Worm (Caenorhabditis elegans) whole organism, L1 larva: ENCODE measurements around the gene C50F4.8.

Source experiments
- C04F5.9 ChIP-seq: sonication (generic microtip); optimal IDR thresholded peaks from 2 replicates; lab custom pipeline; 2016; ENCODE audit warnings: missing genetic modification characterization, missing compliant biosample characterization
- C16A3.4 ChIP-seq: fragments of 150-350 bp; optimal IDR thresholded peaks from 2 replicates; lab custom pipeline; 2014; ENCODE audit warnings: missing biosample characterization, missing genetic modification characterization
- C34B4.2 ChIP-seq: sonication (generic microtip); optimal IDR thresholded peaks from 2 replicates; lab custom pipeline; 2017; ENCODE audit warnings: mild to moderate bottlenecking, missing genetic modification characterization, missing compliant biosample characterization
- aha-1 ChIP-seq: fragments of 150-350 bp; optimal IDR thresholded peaks from 2 replicates; lab custom pipeline; 2014; ENCODE audit warnings: missing biosample characterization, missing genetic modification characterization
- ama-1 ChIP-seq: fragments of 150-350 bp; optimal IDR thresholded peaks from 2 replicates; lab custom pipeline; 2014
- ceh-63 ChIP-seq: fragments of 200-800 bp; sonication (Bioruptor generic); optimal IDR thresholded peaks from 2 replicates; lab custom pipeline; 2018; ENCODE audit warnings: mild to moderate bottlenecking, missing genetic modification characterization, missing compliant biosample characterization
- ceh-88 ChIP-seq: fragments of 200-800 bp; sonication (Bioruptor generic); IDR thresholded peaks from 2 replicates; pipeline ENCODE4 v1.3.6; 2022; ENCODE audit warnings: missing genetic modification characterization, missing compliant biosample characterization
- dpl-1 ChIP-seq, 3 experiments: fragments of 150-350 bp in 2 of 3; sonication (generic microtip) in 1 of 3; optimal IDR thresholded peaks; 2 replicates each; lab custom pipeline; 2014 to 2017; ENCODE audit warnings: missing biosample characterization in 3 of 3, missing genetic modification characterization in 3 of 3, missing genetic modification reagents in 3 of 3
- dsc-1 ChIP-seq: sonication (generic microtip); optimal IDR thresholded peaks from 2 replicates; lab custom pipeline; 2016; ENCODE audit warnings: mild to moderate bottlenecking, missing genetic modification characterization, missing compliant biosample characterization
- efl-1 ChIP-seq, 4 experiments: fragments of 150-350 bp; optimal IDR thresholded peaks in 3 of 4; peaks in 1 of 4; 1 replicate in 1 of 4; 2 replicates in 3 of 4; lab custom pipeline; 2014; ENCODE audit warnings: missing biosample characterization in 2 of 4, missing genetic modification characterization in 2 of 4, missing genetic modification reagents in 2 of 4
- efl-3 ChIP-seq: fragments of 200-800 bp; sonication (Bioruptor generic); optimal IDR thresholded peaks from 2 replicates; lab custom pipeline; 2018; ENCODE audit warnings: mild to moderate bottlenecking, missing genetic modification characterization, missing compliant biosample characterization
- egl-27 ChIP-seq, 2 experiments: fragments of 150-350 bp in 1 of 2; sonication (generic microtip); optimal IDR thresholded peaks; 3 replicates each; lab custom pipeline; 2017 to 2018; ENCODE audit warnings: missing biosample characterization in 2 of 2, missing genetic modification characterization in 2 of 2, missing genetic modification reagents in 2 of 2
- elt-2 ChIP-seq: sonication (generic microtip); optimal IDR thresholded peaks from 2 replicates; lab custom pipeline; 2016; ENCODE audit warnings: missing genetic modification characterization, mild to moderate bottlenecking, inconsistent platforms, missing compliant biosample characterization, missing genetic modification reagents
- elt-3 ChIP-seq, 6 experiments: fragments of 150-350 bp in 1 of 6; sonication (generic microtip); optimal IDR thresholded peaks; 2 replicates each; lab custom pipeline; 2017 to 2018; ENCODE audit warnings: missing biosample characterization in 6 of 6, missing genetic modification characterization in 6 of 6, inconsistent platforms in 1 of 6
- ets-5 ChIP-seq: fragments of 200-800 bp; sonication (Bioruptor generic); IDR thresholded peaks from 2 replicates; pipeline ENCODE4 v1.3.6; 2022; ENCODE audit warnings: missing genetic modification characterization, missing compliant biosample characterization
- fkh-4 ChIP-seq: sonication (generic microtip); optimal IDR thresholded peaks from 2 replicates; lab custom pipeline; 2016; ENCODE audit warnings: missing compliant biosample characterization, missing genetic modification characterization, borderline replicate concordance
- fkh-8 ChIP-seq: sonication (generic microtip); optimal IDR thresholded peaks from 2 replicates; lab custom pipeline; 2016; ENCODE audit warnings: mild to moderate bottlenecking, missing genetic modification characterization, missing compliant biosample characterization
- grh-1 ChIP-seq: fragments of 200-800 bp; sonication (Bioruptor generic); IDR thresholded peaks from 2 replicates; pipeline ENCODE4 v1.3.6; 2022; ENCODE audit warnings: missing genetic modification reagents, missing genetic modification characterization, missing compliant biosample characterization
- hlh-17 ChIP-seq: fragments of 200-800 bp; sonication (Bioruptor generic); optimal IDR thresholded peaks from 2 replicates; lab custom pipeline; 2018; ENCODE audit warnings: missing genetic modification characterization, mild to moderate bottlenecking, missing compliant biosample characterization, moderate library complexity, borderline replicate concordance
- hlh-4 ChIP-seq: sonication (generic microtip); optimal IDR thresholded peaks from 2 replicates; lab custom pipeline; 2016; ENCODE audit warnings: mild to moderate bottlenecking, missing genetic modification characterization, missing compliant biosample characterization
- hpl-2 ChIP-seq: fragments of 150-350 bp; optimal IDR thresholded peaks from 2 replicates; lab custom pipeline; 2014; ENCODE audit warnings: missing biosample characterization, missing genetic modification reagents, missing genetic modification characterization
- irx-1 ChIP-seq: sonication (generic microtip); optimal IDR thresholded peaks from 2 replicates; lab custom pipeline; 2016; ENCODE audit warnings: missing genetic modification characterization, missing compliant biosample characterization
- jun-1 ChIP-seq: fragments of 150-350 bp; optimal IDR thresholded peaks from 2 replicates; lab custom pipeline; 2014; ENCODE audit warnings: missing biosample characterization, missing genetic modification reagents, missing genetic modification characterization
- lin-14 ChIP-seq: fragments of 200-800 bp; sonication (Bioruptor generic); optimal IDR thresholded peaks from 2 replicates; lab custom pipeline; 2018; ENCODE audit warnings: mild to moderate bottlenecking, missing genetic modification characterization, moderate library complexity, missing compliant biosample characterization
- lin-35 ChIP-seq, 2 experiments: fragments of 150-350 bp; optimal IDR thresholded peaks; 2 replicates each; lab custom pipeline; 2014; ENCODE audit warnings: missing biosample characterization in 2 of 2, missing genetic modification characterization in 2 of 2, missing genetic modification reagents in 2 of 2
- lsy-2 ChIP-seq, 2 experiments: fragments of 150-350 bp; optimal IDR thresholded peaks; 2 replicates each; lab custom pipeline; 2014; ENCODE audit warnings: missing biosample characterization in 2 of 2, missing genetic modification characterization in 2 of 2
- mab-9 ChIP-seq: fragments of 200-800 bp; sonication (Bioruptor generic); IDR thresholded peaks from 2 replicates; pipeline ENCODE4 v1.3.6; 2022; ENCODE audit warnings: missing genetic modification reagents, missing genetic modification characterization, missing compliant biosample characterization
- nhr-11 ChIP-seq: fragments of 150-350 bp; optimal IDR thresholded peaks from 2 replicates; lab custom pipeline; 2014; ENCODE audit warnings: missing biosample characterization, missing genetic modification characterization
- nhr-19 ChIP-seq: fragments of 200-800 bp; sonication (Bioruptor generic); conservative IDR thresholded peaks from 2 replicates; pipeline ENCODE4 v1.3.6; 2022; ENCODE audit warnings: missing genetic modification characterization, missing compliant biosample characterization
- nhr-20 ChIP-seq: sonication (generic microtip); optimal IDR thresholded peaks from 2 replicates; lab custom pipeline; 2016; ENCODE audit warnings: mild to moderate bottlenecking, missing genetic modification characterization, missing compliant biosample characterization
- nhr-237 ChIP-seq: fragments of 150-350 bp; optimal IDR thresholded peaks from 2 replicates; lab custom pipeline; 2014; ENCODE audit warnings: missing biosample characterization, missing genetic modification characterization
- nhr-28 ChIP-seq: fragments of 150-350 bp; optimal IDR thresholded peaks from 2 replicates; lab custom pipeline; 2014; ENCODE audit warnings: missing biosample characterization, missing genetic modification characterization
- nhr-76 ChIP-seq: sonication (generic microtip); optimal IDR thresholded peaks from 2 replicates; lab custom pipeline; 2017; ENCODE audit warnings: missing biosample characterization, missing genetic modification characterization
- nhr-85 ChIP-seq: sonication (generic microtip); peaks from one replicate; lab custom pipeline; 2016; ENCODE audit warnings: missing genetic modification characterization, inconsistent platforms, missing compliant biosample characterization
- nhr-90 ChIP-seq: sonication (generic microtip); optimal IDR thresholded peaks from 2 replicates; lab custom pipeline; 2016; ENCODE audit warnings: mild to moderate bottlenecking, missing genetic modification characterization, missing compliant biosample characterization; ENCODE audit not compliant: poor library complexity
- pax-3 ChIP-seq: fragments of 200-800 bp; sonication (Bioruptor generic); optimal IDR thresholded peaks from 2 replicates; lab custom pipeline; 2018; ENCODE audit warnings: mild to moderate bottlenecking, missing genetic modification characterization, moderate library complexity, missing compliant biosample characterization
- pqm-1 ChIP-seq: sonication (generic microtip); optimal IDR thresholded peaks from 3 replicates; lab custom pipeline; 2017; ENCODE audit warnings: missing biosample characterization, missing genetic modification characterization
- snu-23 ChIP-seq: sonication (generic microtip); optimal IDR thresholded peaks from 2 replicates; lab custom pipeline; 2016; ENCODE audit warnings: missing genetic modification characterization, missing compliant biosample characterization
- sox-4 ChIP-seq: sonication (generic microtip); optimal IDR thresholded peaks from 2 replicates; lab custom pipeline; 2016; ENCODE audit warnings: missing genetic modification characterization, missing compliant biosample characterization
- swsn-7 ChIP-seq: sonication (generic microtip); optimal IDR thresholded peaks from 2 replicates; lab custom pipeline; 2016; ENCODE audit warnings: missing genetic modification characterization, missing compliant biosample characterization
- tbx-2 ChIP-seq: sonication (generic microtip); optimal IDR thresholded peaks from 2 replicates; lab custom pipeline; 2016; ENCODE audit warnings: missing genetic modification characterization, missing compliant biosample characterization
- tlp-1 ChIP-seq: fragments of 150-350 bp; optimal IDR thresholded peaks from 2 replicates; lab custom pipeline; 2014; ENCODE audit warnings: missing biosample characterization, missing genetic modification characterization
- unc-130 ChIP-seq: fragments of 150-350 bp; optimal IDR thresholded peaks from 2 replicates; lab custom pipeline; 2017; ENCODE audit warnings: missing biosample characterization, missing genetic modification characterization, inconsistent platforms
- unc-30 ChIP-seq: sonication (generic microtip); optimal IDR thresholded peaks from 2 replicates; lab custom pipeline; 2017; ENCODE audit warnings: missing biosample characterization, missing genetic modification characterization

Gene C50F4.8

DNA sequence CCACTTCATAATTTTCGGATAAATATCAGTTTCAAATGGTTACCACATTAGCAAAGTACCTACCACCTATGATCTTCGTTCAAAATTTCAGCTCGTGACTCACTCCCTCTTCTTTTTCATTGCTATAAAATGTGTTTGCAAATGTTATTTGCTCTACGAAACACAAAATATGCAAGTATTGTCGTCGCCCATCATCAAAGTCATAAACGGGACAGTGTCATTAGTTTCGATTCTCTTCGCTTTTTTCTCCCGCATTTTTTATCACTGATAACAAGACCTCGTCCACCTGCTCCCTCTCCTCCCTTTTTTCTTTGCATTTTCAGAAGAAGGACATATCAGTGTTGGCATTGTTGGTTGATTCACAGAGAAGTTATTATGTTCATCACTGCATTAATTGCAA is 7.8 kb upstream of the C50F4.8 start, which contains the start of gene C50F4.1:
C50F4.1 (plus strand) TSS at position 324 of the 400 bp plus-strand sequence.
- TF ChIP-seq dpl-1 (GFP tag; optimal IDR thresholded peaks at IDR 0.05; lab: Kevin White, UChicago): no peak
- TF ChIP-seq elt-2 (tag; lab: Kevin White, UChicago): peak; percentile 77
- no peak for TF ChIP-seq efl-1 (optimal IDR thresholded peaks at IDR 0.05; lab: Kevin White, UChicago)
- TF ChIP-seq efl-1 (GFP tag; optimal IDR thresholded peaks at IDR 0.05 in 1 of 2; lab: Kevin White, UChicago): peak in 1 of 2 experiments; percentile 41
- TF ChIP-seq lin-35 (GFP tag; optimal IDR thresholded peaks at IDR 0.05; lab: Kevin White, UChicago): peak in 1 of 2 experiments; percentile 7
- TF ChIP-seq nhr-20: peak; percentile 11
- TF ChIP-seq unc-30 (tag; lab: Kevin White, UChicago): no peak

DNA sequence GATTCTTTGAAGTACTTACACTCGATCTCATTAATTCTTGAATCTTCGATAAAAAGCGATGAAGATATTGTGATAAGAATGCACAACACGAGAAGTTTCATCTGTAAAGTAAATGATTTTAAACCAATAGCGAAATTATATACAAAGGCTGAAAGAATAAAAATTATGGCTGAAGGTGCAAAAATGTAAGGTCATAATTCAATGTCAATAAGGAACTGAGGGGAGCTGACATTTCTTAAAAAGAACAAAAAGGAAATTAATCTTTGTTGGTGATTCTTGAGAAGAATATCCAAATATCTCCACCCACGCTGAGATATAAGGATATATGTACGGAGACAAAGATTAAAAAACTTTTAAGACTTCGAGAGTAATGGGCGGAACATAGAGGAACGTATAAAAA is 5.4 kb upstream of the C50F4.8 start, which contains the start of gene C50F4.9:
C50F4.9 (minus strand) TSS at position 101 of the 400 bp plus-strand sequence.
- TF ChIP-seq dsc-1 (tag; lab: Kevin White, UChicago) (no peak), C34B4.2 (no peak), nhr-11 (tag; lab: Kevin White, UChicago) (no peak)

DNA sequence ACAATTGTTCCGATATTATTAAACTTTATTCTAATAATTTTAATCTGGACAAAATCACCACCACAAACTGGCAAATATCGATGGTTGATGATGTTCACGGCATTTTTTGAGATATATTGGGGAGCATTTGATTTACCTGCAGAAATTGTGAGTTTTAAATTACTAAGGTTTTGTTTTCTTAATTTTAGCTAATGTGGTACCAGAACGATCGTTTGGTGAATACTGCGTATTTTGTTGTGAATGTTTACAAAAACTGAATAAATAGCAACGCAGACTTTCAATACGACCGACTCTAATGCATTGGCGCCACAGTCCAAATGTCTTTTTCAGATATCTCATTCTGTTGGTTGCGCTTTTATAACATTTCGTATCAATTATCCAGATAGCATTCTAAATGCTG is 3.0 kb upstream of the C50F4.8 start:
- TF ChIP-seq hpl-2 (GFP tag; lab: Kevin White, UChicago) (no peak), pax-3 (tag; lab: Kevin White, UChicago) (no peak), efl-1 (optimal IDR thresholded peaks at IDR 0.05; lab: Kevin White, UChicago) (no peak), efl-1 (GFP tag; optimal IDR thresholded peaks at IDR 0.05 in 1 of 2; lab: Kevin White, UChicago) (peak in 1 of 2 experiments; percentile 52), dpl-1 (GFP tag; optimal IDR thresholded peaks at IDR 0.05; lab: Kevin White, UChicago) (no peak)

DNA sequence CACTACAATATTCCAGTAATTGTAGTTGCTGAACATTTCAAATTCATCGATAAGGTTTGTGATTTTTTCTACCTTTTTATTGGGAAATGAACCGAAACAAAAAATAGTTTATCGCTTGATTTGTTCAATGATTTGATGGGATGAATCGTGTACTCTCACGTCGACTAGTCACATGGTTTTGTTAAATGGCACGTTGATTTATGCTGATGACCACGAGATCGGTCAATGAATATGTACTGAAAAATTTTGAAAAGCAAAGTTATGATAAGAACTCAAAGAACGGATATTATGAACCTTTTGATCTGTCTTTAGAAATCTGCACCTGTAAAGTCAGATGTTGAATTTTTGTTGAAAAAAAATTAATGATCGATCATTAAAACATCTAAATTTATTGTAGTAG is 2.4 kb downstream of the C50F4.8 start:
- TF ChIP-seq sox-4 (tag; lab: Kevin White, UChicago) (peak; percentile 17), nhr-20 (peak; percentile 94), hlh-17 (GFP tag; lab: Kevin White, UChicago) (no peak), elt-3 (tag; optimal IDR thresholded peaks at IDR 0.05; lab: Kevin White, UChicago) (peak; percentile 33 to 100 (median 90)), snu-23 (GFP tag; lab: Kevin White, UChicago) (peak; percentile 79), tbx-2 (peak; percentile 78), nhr-76 (tag; lab: Kevin White, UChicago) (no peak), swsn-7 (tag; lab: Kevin White, UChicago) (no peak), irx-1 (tag; lab: Kevin White, UChicago) (peak; percentile 34), nhr-19 (GFP tag; lab: Robert Waterston, UW) (peak; percentile 95), nhr-237 (no peak), C34B4.2 (no peak), efl-3 (GFP tag; lab: Kevin White, UChicago) (no peak), ceh-88 (GFP tag; lab: Robert Waterston, UW) (0 out of 2 replicates have a peak, but pooled peaks have one; percentile 35), fkh-8 (no peak), lsy-2 (tag; optimal IDR thresholded peaks at IDR 0.05; lab: Kevin White, UChicago) (peak; percentile 15 to 60), dsc-1 (tag; lab: Kevin White, UChicago) (no peak), hlh-4 (tag; lab: Kevin White, UChicago) (no peak), C16A3.4 (tag; lab: Kevin White, UChicago) (peak; percentile 70), ets-5 (GFP tag; lab: Robert Waterston, UW) (no peak), ama-1 (lab: Kevin White, UChicago) (peak; percentile 41), aha-1 (tag; lab: Kevin White, UChicago) (no peak), jun-1 (tag; lab: Kevin White, UChicago) (no peak), grh-1 (peak; percentile 53; the same call in 1 of the 2 replicates), nhr-28 (tag; lab: Kevin White, UChicago) (no peak), mab-9 (GFP tag; lab: Robert Waterston, UW) (peak; percentile 48; the same call in 1 of the 2 replicates), nhr-11 (tag; lab: Kevin White, UChicago) (no peak), tlp-1 (tag; lab: Kevin White, UChicago) (no peak), pax-3 (tag; lab: Kevin White, UChicago) (no peak), C04F5.9 (tag; lab: Kevin White, UChicago) (no peak), nhr-90 (tag; lab: Kevin White, UChicago) (peak; percentile 87), egl-27 (tag; optimal IDR thresholded peaks at IDR 0.05; lab: Kevin White, UChicago) (no peak), lin-14 (GFP tag; lab: Kevin White, UChicago) (peak; percentile 85), fkh-4 (tag; lab: Kevin White, UChicago) (no peak), nhr-85 (tag; lab: Kevin White, UChicago) (peak; percentile 97), pqm-1 (tag; lab: Kevin White, UChicago) (no peak), efl-1 (optimal IDR thresholded peaks at IDR 0.05; lab: Kevin White, UChicago) (peak in 1 of 2 experiments; percentile 21), efl-1 (GFP tag; optimal IDR thresholded peaks at IDR 0.05 in 1 of 2; lab: Kevin White, UChicago) (peak in 1 of 2 experiments; percentile 90), ceh-63 (GFP tag; lab: Kevin White, UChicago) (no peak), elt-2 (tag; lab: Kevin White, UChicago) (peak; percentile 78), unc-130 (peak; percentile 93)
